Fruit fly (Drosophila melanogaster) whole organism, embryonic: Measurements from ENCODE around the gene CG7879.

Experiments
- CG12769 ChIP-seq: fragments of 200-800 bp; sonication (Bioruptor generic); optimal IDR thresholded peaks from 2 replicates; lab custom pipeline; 2019; ENCODE audit warnings: missing biosample characterization, mild to moderate bottlenecking, missing genetic modification characterization, moderate library complexity
- CG16863 ChIP-seq: fragments of 200-800 bp; sonication (Bioruptor generic); optimal IDR thresholded peaks from 3 replicates; lab custom pipeline; 2016; ENCODE audit warnings: missing biosample characterization, missing genetic modification characterization
- CG17385 ChIP-seq: fragments of 200-800 bp; sonication (Bioruptor generic); optimal IDR thresholded peaks from 3 replicates; lab custom pipeline; 2018; ENCODE audit warnings: missing biosample characterization, mild to moderate bottlenecking, missing genetic modification characterization
- CG2199 ChIP-seq: fragments of 200-800 bp; sonication (Bioruptor generic); IDR thresholded peaks from 3 replicates; pipeline ENCODE4 v1.3.6; 2022; ENCODE audit warnings: missing biosample characterization, missing genetic modification characterization
- CG3163 ChIP-seq: fragments of 200-800 bp; sonication (Bioruptor generic); optimal IDR thresholded peaks from 3 replicates; lab custom pipeline; 2016; ENCODE audit warnings: missing biosample characterization, missing genetic modification characterization
- CG34224 ChIP-seq: fragments of 200-800 bp; sonication (Bioruptor generic); IDR thresholded peaks from 3 replicates; pipeline ENCODE4 v1.3.6; 2022; ENCODE audit warnings: missing biosample characterization, missing genetic modification characterization; ENCODE audit not compliant: partially characterized antibody
- CG3726 ChIP-seq: fragments of 200-800 bp; sonication (Bioruptor generic); IDR thresholded peaks from 3 replicates; pipeline ENCODE4, ENCODE4 v1.3.6; 2022; ENCODE audit warnings: missing biosample characterization, missing genetic modification characterization
- CG4282 ChIP-seq: fragments of 200-800 bp; sonication (Bioruptor generic); optimal IDR thresholded peaks from 2 replicates; lab custom pipeline; 2016; ENCODE audit warnings: missing biosample characterization, missing genetic modification characterization
- CG4328 ChIP-seq: fragments of 200-800 bp; sonication (Bioruptor generic); optimal IDR thresholded peaks from 3 replicates; lab custom pipeline; 2017; ENCODE audit warnings: missing biosample characterization, missing genetic modification reagents, missing genetic modification characterization
- CG6272 ChIP-seq: fragments of 200-800 bp; sonication (Bioruptor generic); IDR thresholded peaks from 2 replicates; pipeline ENCODE4 v1.3.6; 2022; ENCODE audit warnings: missing biosample characterization, missing genetic modification characterization
- CG7372 ChIP-seq: fragments of 200-800 bp; sonication (Bioruptor generic); IDR thresholded peaks from 2 replicates; pipeline ENCODE4 v1.3.6; 2022; ENCODE audit warnings: missing biosample characterization, missing genetic modification characterization
- CG8290 ChIP-seq, 3 experiments: fragments of 200-800 bp; sonication (Bioruptor generic); optimal IDR thresholded peaks; 2 replicates each; lab custom pipeline; 2016 to 2019; ENCODE audit warnings: missing biosample characterization in 3 of 3, missing genetic modification characterization in 3 of 3, mild to moderate bottlenecking in 2 of 3, moderate library complexity in 1 of 3
- CHES-1-like ChIP-seq: fragments of 200-800 bp; sonication (Bioruptor generic); optimal IDR thresholded peaks from 2 replicates; lab custom pipeline; 2016; ENCODE audit warnings: missing biosample characterization, missing genetic modification characterization
- CkIIα-i1 ChIP-seq: fragments of 200-800 bp; sonication (Bioruptor generic); IDR thresholded peaks from 2 replicates; pipeline ENCODE4 v1.3.6; 2022; ENCODE audit warnings: missing biosample characterization, missing genetic modification characterization
- CoRest ChIP-seq: fragments of 200-800 bp; sonication (Bioruptor generic); optimal IDR thresholded peaks from 3 replicates; lab custom pipeline; 2018; ENCODE audit warnings: missing biosample characterization, mild to moderate bottlenecking, missing genetic modification characterization, moderate library complexity
- Dfd ChIP-seq, 2 experiments: fragments of >200 bp; optimal IDR thresholded peaks; 2 replicates each; lab custom pipeline; 2017; ENCODE audit warnings: missing biosample characterization in 2 of 2, missing genetic modification characterization in 2 of 2
- Dp ChIP-seq: fragments of 200-800 bp; sonication (Bioruptor generic); optimal IDR thresholded peaks from 2 replicates; lab custom pipeline; 2018; ENCODE audit warnings: missing biosample characterization, mild to moderate bottlenecking, missing genetic modification characterization, moderate library complexity
- Elba2 ChIP-seq: fragments of 200-800 bp; sonication (Bioruptor generic); optimal IDR thresholded peaks from 3 replicates; lab custom pipeline; 2016; ENCODE audit warnings: missing biosample characterization, missing genetic modification characterization
- Ets65A ChIP-seq: fragments of 200-800 bp; sonication (Bioruptor generic); peaks from one replicate; lab custom pipeline; 2016; ENCODE audit warnings: missing biosample characterization, missing genetic modification characterization
- Fer3 ChIP-seq: fragments of 200-800 bp; sonication (Bioruptor generic); optimal IDR thresholded peaks from 2 replicates; lab custom pipeline; 2018; ENCODE audit warnings: missing biosample characterization, mild to moderate bottlenecking, missing genetic modification characterization, moderate library complexity
- Gsc ChIP-seq: fragments of 200-800 bp; sonication (Bioruptor generic); IDR thresholded peaks from 2 replicates; pipeline ENCODE4 v1.3.6; 2022; ENCODE audit warnings: missing biosample characterization, missing genetic modification characterization
- Hmx ChIP-seq: fragments of 200-800 bp; sonication (Bioruptor generic); optimal IDR thresholded peaks from 2 replicates; lab custom pipeline; 2016; ENCODE audit warnings: missing biosample characterization, missing genetic modification characterization
- Mrtf ChIP-seq: fragments of 200-800 bp; sonication (Bioruptor generic); IDR thresholded peaks from 3 replicates; pipeline ENCODE4 v1.3.6; 2022; ENCODE audit warnings: missing biosample characterization, missing genetic modification characterization
- Pdp1 ChIP-seq, 2 experiments: fragments of 200-800 bp; sonication (Bioruptor generic); optimal IDR thresholded peaks; 3 replicates each; lab custom pipeline; 2016; ENCODE audit warnings: missing biosample characterization in 2 of 2, missing genetic modification characterization in 2 of 2, mild to moderate bottlenecking in 1 of 2, moderate library complexity in 1 of 2
- Stat92E ChIP-seq, 3 experiments: fragments of >200 bp in 2 of 3; fragments of 200-800 bp in 1 of 3; sonication (Bioruptor generic) in 1 of 3; optimal IDR thresholded peaks; 2 replicates each; lab custom pipeline; 2017 to 2019; ENCODE audit warnings: missing biosample characterization in 3 of 3, missing genetic modification characterization in 3 of 3, mild to moderate bottlenecking in 1 of 3, moderate library complexity in 1 of 3
- amos ChIP-seq: fragments of 200-800 bp; sonication (Bioruptor generic); IDR thresholded peaks from 2 replicates; pipeline ENCODE4 v1.3.6; 2022; ENCODE audit warnings: missing biosample characterization, missing genetic modification characterization; ENCODE audit not compliant: partially characterized antibody
- chinmo ChIP-seq: fragments of 200-800 bp; sonication (Bioruptor generic); IDR thresholded peaks from 4 replicates; pipeline ENCODE4 v1.3.6; 2022; ENCODE audit warnings: missing biosample characterization, missing genetic modification characterization; ENCODE audit not compliant: partially characterized antibody
- chm ChIP-seq: fragments of 200-800 bp; sonication (Bioruptor generic); IDR thresholded peaks from 2 replicates; pipeline ENCODE4 v1.3.6; 2022; ENCODE audit warnings: missing biosample characterization, missing genetic modification characterization
- ci ChIP-seq: fragments of 200-800 bp; sonication (Bioruptor generic); IDR thresholded peaks from 3 replicates; pipeline ENCODE4 v1.3.6; 2022; ENCODE audit warnings: missing biosample characterization, missing genetic modification characterization
- disco-r ChIP-seq: fragments of 200-800 bp; sonication (Bioruptor generic); optimal IDR thresholded peaks from 2 replicates; lab custom pipeline; 2016; ENCODE audit warnings: missing biosample characterization, missing genetic modification characterization
- dmrt11E ChIP-seq: fragments of 200-800 bp; sonication (Bioruptor generic); optimal IDR thresholded peaks from 3 replicates; lab custom pipeline; 2018; ENCODE audit warnings: missing biosample characterization, mild to moderate bottlenecking, missing genetic modification characterization, moderate library complexity
- gce ChIP-seq: fragments of 200-800 bp; sonication (Bioruptor generic); IDR thresholded peaks from 3 replicates; pipeline ENCODE4 v1.3.6; 2022; ENCODE audit warnings: missing biosample characterization, missing genetic modification characterization
- nerfin-1 ChIP-seq: fragments of 200-800 bp; sonication (Bioruptor generic); optimal IDR thresholded peaks from 3 replicates; lab custom pipeline; 2019; ENCODE audit warnings: missing biosample characterization, mild to moderate bottlenecking, missing genetic modification characterization, moderate library complexity
- nom ChIP-seq: fragments of 200-800 bp; sonication (Bioruptor generic); optimal IDR thresholded peaks from 2 replicates; lab custom pipeline; 2017; ENCODE audit warnings: missing biosample characterization, missing genetic modification characterization, mild to moderate bottlenecking, moderate library complexity, missing genetic modification reagents
- onecut ChIP-seq: fragments of 200-800 bp; sonication (Bioruptor generic); IDR thresholded peaks from 2 replicates; pipeline ENCODE4 v1.3.6; 2022; ENCODE audit warnings: missing biosample characterization, missing genetic modification characterization
- pnt ChIP-seq: fragments of 200-800 bp; sonication (Bioruptor generic); optimal IDR thresholded peaks from 3 replicates; lab custom pipeline; 2016; ENCODE audit warnings: missing biosample characterization, missing genetic modification characterization
- pros ChIP-seq: fragments of 200-800 bp; sonication (Bioruptor generic); optimal IDR thresholded peaks from 3 replicates; lab custom pipeline; 2019; ENCODE audit warnings: missing biosample characterization, mild to moderate bottlenecking, missing genetic modification characterization, moderate library complexity
- sd ChIP-seq: fragments of 200-800 bp; sonication (Bioruptor generic); optimal IDR thresholded peaks from 3 replicates; lab custom pipeline; 2018; ENCODE audit warnings: missing biosample characterization, mild to moderate bottlenecking, missing genetic modification characterization, moderate library complexity
- so ChIP-seq: fragments of 200-800 bp; sonication (Bioruptor generic); IDR thresholded peaks from 3 replicates; pipeline ENCODE4 v1.3.6; 2022; ENCODE audit warnings: missing biosample characterization, missing genetic modification characterization
- stc ChIP-seq: fragments of 200-800 bp; sonication (Bioruptor generic); IDR thresholded peaks from 2 replicates; pipeline ENCODE4 v1.3.6; 2022; ENCODE audit warnings: missing biosample characterization, missing genetic modification characterization
- stwl ChIP-seq: fragments of 200-800 bp; sonication (Bioruptor generic); optimal IDR thresholded peaks from 3 replicates; lab custom pipeline; 2018; ENCODE audit warnings: missing biosample characterization, mild to moderate bottlenecking, missing genetic modification characterization, moderate library complexity
- sug ChIP-seq: fragments of 200-800 bp; optimal IDR thresholded peaks from 2 replicates; lab custom pipeline; 2019; ENCODE audit warnings: missing biosample characterization, mild to moderate bottlenecking, missing genetic modification characterization, moderate library complexity
- tna ChIP-seq: fragments of 200-800 bp; sonication (Bioruptor generic); IDR thresholded peaks from 2 replicates; pipeline ENCODE4 v1.3.6; 2022; ENCODE audit warnings: missing biosample characterization, missing genetic modification characterization; ENCODE audit not compliant: partially characterized antibody
- vnd ChIP-seq: fragments of 200-800 bp; sonication (Bioruptor generic); IDR thresholded peaks from 3 replicates; pipeline ENCODE4 v1.3.6; 2022; ENCODE audit warnings: missing biosample characterization, missing genetic modification characterization; ENCODE audit not compliant: partially characterized antibody
- wek ChIP-seq: fragments of 200-800 bp; sonication (Bioruptor generic); optimal IDR thresholded peaks from 3 replicates; lab custom pipeline; 2018; ENCODE audit warnings: missing biosample characterization, mild to moderate bottlenecking, missing genetic modification characterization, moderate library complexity
- yki ChIP-seq: fragments of >200 bp; optimal IDR thresholded peaks from 3 replicates; lab custom pipeline; 2018
- z ChIP-seq: fragments of 200-800 bp; sonication (Bioruptor generic); IDR thresholded peaks from 3 replicates; pipeline ENCODE4 v1.3.6; 2022; ENCODE audit warnings: missing biosample characterization, missing genetic modification characterization

Gene CG7879

dm6 chr3L:1575731-1576376, 7.4 kb upstream of the CG7879 start (continued):
- no peak for TF ChIP-seq Dp (GFP tag; lab: Kevin White, UChicago)
- no peak for TF ChIP-seq CG16863
- no peak for TF ChIP-seq Elba2
- TF ChIP-seq CG4282, result peak; percentile 3
- TF ChIP-seq sug (tag; lab: Kevin White, UChicago), result no peak
- TF ChIP-seq Stat92E (GFP tag; optimal IDR thresholded peaks at IDR 0.05; lab: Kevin White, UChicago), result no peak
- TF ChIP-seq pros (GFP tag; lab: Kevin White, UChicago), result no peak
- TF ChIP-seq stc (GFP tag; lab: Robert Waterston, UW), result peak; percentile 22; the same call in 1 of the 2 replicates
- TF ChIP-seq CG6272 (GFP tag; lab: Robert Waterston, UW), result no peak
- TF ChIP-seq dmrt11E (tag; lab: Kevin White, UChicago), result peak; percentile 5
- peak; percentile 47; the same call in 1 of the 3 replicates for TF ChIP-seq so
- TF ChIP-seq pnt, result no peak
- no peak for TF ChIP-seq chm (GFP tag; lab: Robert Waterston, UW)
- no peak for TF ChIP-seq nom (GFP tag; lab: Kevin White, UChicago)
- TF ChIP-seq CG4328 (GFP tag; lab: Kevin White, UChicago), result no peak
- no peak for TF ChIP-seq yki (lab: Kevin White, UChicago)
- TF ChIP-seq, all 482 proteins: peak for 28

DNA sequence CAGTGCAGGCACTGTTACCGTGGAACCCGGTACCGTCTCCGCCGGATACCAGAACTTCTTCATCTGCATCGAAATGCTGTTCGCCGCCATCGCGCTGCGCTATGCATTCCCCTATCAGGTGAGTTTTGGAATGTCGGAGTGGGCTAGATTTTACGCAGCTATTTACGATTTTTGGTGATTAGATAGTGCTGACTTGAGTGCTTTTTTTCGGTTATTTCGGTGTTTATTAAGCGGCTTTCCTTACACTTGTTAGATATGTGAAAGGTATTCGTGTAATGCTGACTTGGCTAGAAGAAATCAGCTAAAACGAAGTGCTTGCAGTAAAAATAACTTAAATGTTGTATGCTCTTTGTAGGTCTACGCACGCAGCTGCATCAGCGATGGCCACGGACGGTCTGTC, 4.8 kb upstream of the CG7879 start:
- TF ChIP-seq vnd (GFP tag; lab: Robert Waterston, UW), result peak; percentile 20; the same call in 1 of the 3 replicates
- no peak for TF ChIP-seq gce
- no peak for TF ChIP-seq CkIIα-i1 (GFP tag; lab: Robert Waterston, UW)
- 0 out of 3 replicates have a peak, but pooled peaks have one; percentile 66 for TF ChIP-seq CG2199 (GFP tag; lab: Robert Waterston, UW)
- peak; percentile 97 for TF ChIP-seq sd (tag; lab: Kevin White, UChicago)
- peak; percentile 15 for TF ChIP-seq wek (GFP tag; lab: Kevin White, UChicago)
- TF ChIP-seq CG34224, result no peak
- no peak for TF ChIP-seq Dfd (GFP tag; optimal IDR thresholded peaks at IDR 0.05; lab: Kevin White, UChicago)
- TF ChIP-seq, all 482 proteins: peak for 4

- TF ChIP-seq CG3726 (GFP tag; lab: Robert Waterston, UW) (no peak), so (peak; percentile 68; the same call in 2 of the 3 replicates), CG3163 (no peak), CG17385 (peak; percentile 6), sd (tag; lab: Kevin White, UChicago) (peak; percentile 42), CG8290 (GFP tag; optimal IDR thresholded peaks at IDR 0.05; lab: Kevin White, UChicago) (no peak), CG8290 (tag; optimal IDR thresholded peaks at IDR 0.05; lab: Kevin White, UChicago) (no peak), ci (GFP tag; lab: Robert Waterston, UW) (no peak), CHES-1-like (GFP tag; lab: Kevin White, UChicago) (no peak), Gsc (GFP tag; lab: Robert Waterston, UW) (no peak), CG12769 (peak; percentile 59), CG7372 (GFP tag; lab: Robert Waterston, UW) (no peak), Mrtf (GFP tag; lab: Robert Waterston, UW) (no peak), Pdp1 (GFP tag; optimal IDR thresholded peaks at IDR 0.05; lab: Kevin White, UChicago) (peak in 1 of 2 experiments; percentile 13), chinmo (GFP tag; lab: Robert Waterston, UW) (0 out of 4 replicates have a peak, but pooled peaks have one; percentile 43), z (GFP tag; lab: Robert Waterston, UW) (0 out of 3 replicates have a peak, but pooled peaks have one; percentile 55), disco-r (GFP tag; lab: Kevin White, UChicago) (no peak), Hmx (GFP tag; lab: Kevin White, UChicago) (no peak), tna (GFP tag; lab: Robert Waterston, UW) (no peak), nerfin-1 (tag; lab: Kevin White, UChicago) (no peak), stwl (tag; lab: Kevin White, UChicago) (no peak), Ets65A (GFP tag; lab: Kevin White, UChicago) (no peak), onecut (peak; percentile 36), amos (GFP tag; lab: Robert Waterston, UW) (no peak), CoRest (tag; lab: Kevin White, UChicago) (no peak), Fer3 (no peak)
Measured at dm6 chr3L:1571077-1571476, 2.7 kb upstream of the CG7879 start.
